Fruit fly (Drosophila melanogaster): ENCODE results near the gene CG14260.

CG14260 gene

dm6 chr3R:27282286-27282685 is 17.0 kb downstream of the CG14260 start, which contains the start of gene mrt (continued):
- TF ChIP-seq HLH3B (GFP tag; IDR thresholded peaks at IDR 0.05): 0 out of 2 replicates have a peak, but pooled peaks have one; percentile 10
- no peak for TF ChIP-seq CG42726 (GFP tag; IDR thresholded peaks at IDR 0.05; ENCODE audit: partially characterized antibody)
- TF ChIP-seq Gsc (GFP tag; IDR thresholded peaks at IDR 0.05): no peak
- TF ChIP-seq CG2116 (GFP tag; optimal IDR thresholded peaks at IDR 0.05): peak; percentile 5
- TF ChIP-seq CG1024 (GFP tag; IDR thresholded peaks at IDR 0.05): no peak
- TF ChIP-seq CG6175 (GFP tag; IDR thresholded peaks at IDR 0.05): no peak; the same call in 2 of the 3 replicates
- TF ChIP-seq CG18011 (GFP tag; optimal IDR thresholded peaks at IDR 0.05): no peak
- peak; percentile 18 for TF ChIP-seq jumu (GFP tag; optimal IDR thresholded peaks at IDR 0.05)
- TF ChIP-seq Doc3 (GFP tag; IDR thresholded peaks at IDR 0.05; ENCODE audit: partially characterized antibody): no peak
- TF ChIP-seq CG30431 (GFP tag; optimal IDR thresholded peaks at IDR 0.05): peak; percentile 11
- TF ChIP-seq CG12299 (tag; optimal IDR thresholded peaks at IDR 0.05): no peak
- peak; percentile 17 for TF ChIP-seq CG9876 (GFP tag; optimal IDR thresholded peaks at IDR 0.05)
- TF ChIP-seq CG13624 (GFP tag; optimal IDR thresholded peaks at IDR 0.05): peak; percentile 52
- no peak for TF ChIP-seq ase (GFP tag; IDR thresholded peaks at IDR 0.05)
- no peak for TF ChIP-seq sqz (GFP tag; optimal IDR thresholded peaks at IDR 0.05)
- TF ChIP-seq gt (GFP tag; IDR thresholded peaks at IDR 0.05): no peak
- no peak for TF ChIP-seq CG10274 (GFP tag; optimal IDR thresholded peaks at IDR 0.05)
- peak; percentile 52 for TF ChIP-seq CG9727 (GFP tag; optimal IDR thresholded peaks at IDR 0.05)
- TF ChIP-seq croc (GFP tag; conservative IDR thresholded peaks at IDR 0.05): no peak
- TF ChIP-seq CG7556 (GFP tag; optimal IDR thresholded peaks at IDR 0.05): peak; percentile 61
- TF ChIP-seq CG33557 (GFP tag; optimal IDR thresholded peaks at IDR 0.05): no peak
- TF ChIP-seq Pdp1 (GFP tag; optimal IDR thresholded peaks at IDR 0.05): peak; percentile 67 to 72
- peak; percentile 96 for TF ChIP-seq Med (GFP tag)
- peak; percentile 44 for TF ChIP-seq CG33213 (GFP tag; optimal IDR thresholded peaks at IDR 0.05)
- no peak for TF ChIP-seq aop (GFP tag; IDR thresholded peaks at IDR 0.05)
- no peak for TF ChIP-seq CG2129 (GFP tag; IDR thresholded peaks at IDR 0.05; ENCODE audit: partially characterized antibody)
- no peak for TF ChIP-seq Nf-YC (tag; optimal IDR thresholded peaks at IDR 0.05)
- peak; percentile 43 for TF ChIP-seq nmo (GFP tag; optimal IDR thresholded peaks at IDR 0.05)
- peak; percentile 35 for TF ChIP-seq vvl (GFP tag; IDR thresholded peaks at IDR 0.05)
- peak; percentile 36 for TF ChIP-seq CG12104 (GFP tag; optimal IDR thresholded peaks at IDR 0.05)
- peak; percentile 6 for TF ChIP-seq da (GFP tag; optimal IDR thresholded peaks at IDR 0.05)
- peak; percentile 36 for TF ChIP-seq Dad (GFP tag; optimal IDR thresholded peaks at IDR 0.05)
- no peak for TF ChIP-seq CG12071 (GFP tag; optimal IDR thresholded peaks at IDR 0.05)
- peak; percentile 16 for TF ChIP-seq CG9437 (GFP tag; optimal IDR thresholded peaks at IDR 0.05)
- TF ChIP-seq Atf6 (GFP tag; IDR thresholded peaks at IDR 0.05): peak; percentile 66
- peak; percentile 38; the same call in 1 of the 3 replicates for TF ChIP-seq tgo (GFP tag; IDR thresholded peaks at IDR 0.05)
- no peak for TF ChIP-seq CG7745 (tag; optimal IDR thresholded peaks at IDR 0.05)
- peak; percentile 36 for TF ChIP-seq gro (GFP tag; optimal IDR thresholded peaks at IDR 0.05)
- TF ChIP-seq bcd (GFP tag; optimal IDR thresholded peaks at IDR 0.05): peak; percentile 63
- no peak for TF ChIP-seq pan (optimal IDR thresholded peaks at IDR 0.05)
- TF ChIP-seq pan (GFP tag; optimal IDR thresholded peaks at IDR 0.05 in 1 of 2, IDR thresholded peaks at IDR 0.05 in 1 of 2): peak in 1 of 2 experiments; percentile 28
- no peak for TF ChIP-seq Hr39 (optimal IDR thresholded peaks at IDR 0.05)
- peak; percentile 11 for TF ChIP-seq ATbp (GFP tag; optimal IDR thresholded peaks at IDR 0.05)
- no peak; the same call in 1 of the 2 replicates for TF ChIP-seq CG31224 (GFP tag; IDR thresholded peaks at IDR 0.05)
- no peak for TF ChIP-seq Rx (GFP tag; IDR thresholded peaks at IDR 0.05)
- TF ChIP-seq peb (GFP tag; IDR thresholded peaks at IDR 0.05): no peak
- peak; percentile 36 to 37 for TF ChIP-seq chif (GFP tag; optimal IDR thresholded peaks at IDR 0.05)
- TF ChIP-seq sob (GFP tag; IDR thresholded peaks at IDR 0.05): peak; percentile 39; the same call in 1 of the 2 replicates
- 0 out of 2 replicates have a peak, but pooled peaks have one; percentile 25 for TF ChIP-seq bowl (GFP tag; IDR thresholded peaks at IDR 0.05)
- TF ChIP-seq ssp (GFP tag; IDR thresholded peaks at IDR 0.05): no peak
- peak; percentile 95 for TF ChIP-seq sens (GFP tag)
- TF ChIP-seq CG8388 (GFP tag; optimal IDR thresholded peaks at IDR 0.05): peak; percentile 100
